Fruit fly (Drosophila melanogaster): ENCODE results near the gene Chro.

- TF ChIP-seq CG17806 (tag; optimal IDR thresholded peaks at IDR 0.05) (no peak), CG8301 (tag; optimal IDR thresholded peaks at IDR 0.05) (no peak), Ets98B (GFP tag; IDR thresholded peaks at IDR 0.05) (no peak), CG14655 (GFP tag; optimal IDR thresholded peaks at IDR 0.05) (no peak), D1 (tag; optimal IDR thresholded peaks at IDR 0.05) (no peak), Snoo (tag; optimal IDR thresholded peaks at IDR 0.05) (no peak), CG32121 (GFP tag; IDR thresholded peaks at IDR 0.05) (no peak)
These were observed 22.7 kb downstream of the Chro start, which contains the start of gene CG32459 for dm6 chr3L:22856009-22856477.
